Worm (Caenorhabditis elegans) whole organism, early embryonic: Measurements from ENCODE around the gene col-171.

Experiments used
- B0310.2 ChIP-seq: sonication (generic microtip); optimal IDR thresholded peaks from 2 replicates; lab custom pipeline; 2016; ENCODE audit warnings: mild to moderate bottlenecking, missing genetic modification characterization, missing compliant biosample characterization
- F13C5.2 ChIP-seq: sonication (generic microtip); optimal IDR thresholded peaks from 2 replicates; lab custom pipeline; 2017; ENCODE audit warnings: mild to moderate bottlenecking, missing genetic modification characterization, inconsistent platforms, missing compliant biosample characterization
- aly-1 ChIP-seq: sonication (generic microtip); optimal IDR thresholded peaks from 2 replicates; lab custom pipeline; 2016; ENCODE audit warnings: missing genetic modification characterization, missing compliant biosample characterization
- ama-1 ChIP-seq: fragments of 150-350 bp; optimal IDR thresholded peaks from 2 replicates; lab custom pipeline; 2014
- ceh-13 ChIP-seq: fragments of 200-800 bp; sonication (Bioruptor generic); optimal IDR thresholded peaks from 2 replicates; lab custom pipeline; 2018; ENCODE audit warnings: mild to moderate bottlenecking, missing genetic modification characterization, missing compliant biosample characterization
- ets-7 ChIP-seq: sonication (generic microtip); optimal IDR thresholded peaks from 2 replicates; lab custom pipeline; 2016; ENCODE audit warnings: missing genotype, missing genetic modification characterization, missing compliant biosample characterization
- flt-1 ChIP-seq: fragments of 200-800 bp; sonication (Bioruptor generic); IDR thresholded peaks from 2 replicates; pipeline ENCODE4 v1.3.6; 2022; ENCODE audit warnings: missing genetic modification characterization, missing compliant biosample characterization
- hmg-4 ChIP-seq: fragments of 200-800 bp; sonication (Bioruptor generic); optimal IDR thresholded peaks from 2 replicates; lab custom pipeline; 2018; ENCODE audit warnings: mild to moderate bottlenecking, missing genetic modification characterization, missing compliant biosample characterization
- hnd-1 ChIP-seq: sonication (generic microtip); optimal IDR thresholded peaks from 2 replicates; lab custom pipeline; 2016; ENCODE audit warnings: missing genetic modification characterization, missing compliant biosample characterization
- pes-1 ChIP-seq: fragments of 200-800 bp; sonication (Bioruptor generic); IDR thresholded peaks from 2 replicates; pipeline ENCODE4 v1.3.6; 2022; ENCODE audit warnings: missing genetic modification reagents, missing genetic modification characterization, missing compliant biosample characterization
- sea-1 ChIP-seq: fragments of 200-800 bp; sonication (Bioruptor generic); conservative IDR thresholded peaks from 2 replicates; pipeline ENCODE4 v1.3.6; 2022; ENCODE audit warnings: missing genetic modification characterization, missing compliant biosample characterization
- tbx-11 ChIP-seq: fragments of 200-800 bp; sonication (Bioruptor generic); IDR thresholded peaks from 2 replicates; pipeline ENCODE4 v1.3.6; 2022; ENCODE audit warnings: missing genetic modification characterization, missing compliant biosample characterization
- tbx-37 ChIP-seq: fragments of 200-800 bp; sonication (Bioruptor generic); conservative IDR thresholded peaks from 2 replicates; pipeline ENCODE4 v1.3.6; 2022; ENCODE audit warnings: missing genetic modification reagents, missing genetic modification characterization, missing compliant biosample characterization
- tra-4 ChIP-seq: sonication (generic microtip); optimal IDR thresholded peaks from 2 replicates; lab custom pipeline; 2017; ENCODE audit warnings: missing genetic modification characterization, missing compliant biosample characterization

DNA sequence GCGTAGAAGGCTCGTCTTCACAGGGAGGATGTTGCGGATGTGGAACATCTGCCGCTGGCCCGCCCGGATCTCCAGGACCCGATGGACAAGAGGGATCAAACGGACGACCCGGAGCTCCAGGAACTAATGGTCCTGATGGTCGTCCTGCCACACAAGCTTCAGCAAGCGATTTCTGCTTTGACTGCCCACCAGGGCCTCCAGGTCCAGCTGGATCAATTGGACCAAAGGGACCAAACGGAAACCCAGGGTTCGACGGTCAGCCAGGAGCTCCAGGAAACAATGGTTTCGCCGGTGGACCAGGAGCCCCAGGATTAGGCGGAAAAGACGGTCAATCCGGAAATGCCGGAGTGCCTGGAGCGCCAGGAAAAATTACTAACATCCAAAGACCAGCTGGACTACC, 504 bp downstream of the col-171 start:
- TF ChIP-seq B0310.2 (no peak), ama-1 (no peak), flt-1 (no peak), hnd-1 (tag; lab: Kevin White, UChicago) (no peak), F13C5.2 (tag; lab: Kevin White, UChicago) (no peak), aly-1 (no peak), tra-4 (tag; lab: Kevin White, UChicago) (no peak), ets-7 (tag; lab: Kevin White, UChicago) (no peak), tbx-11 (no peak), hmg-4 (GFP tag; lab: Kevin White, UChicago) (no peak), tbx-37 (no peak), ceh-13 (GFP tag; lab: Kevin White, UChicago) (no peak), pes-1 (GFP tag; lab: Robert Waterston, UW) (no peak), sea-1 (GFP tag; lab: Robert Waterston, UW) (no peak)
